Fruit fly (Drosophila melanogaster) whole organism, wandering third instar larva: ENCODE measurements around the gene sbm.
A peak's percentile ranks its signal among the peaks of the same experiment; 100 is the strongest.

Experiments used
- Abd-B ChIP-seq: fragments of >200 bp; optimal IDR thresholded peaks from 2 replicates; lab custom pipeline; 2017; ENCODE audit warnings: missing biosample characterization, missing genetic modification characterization
- CG32264 ChIP-seq: fragments of 200-800 bp; sonication (Bioruptor generic); optimal IDR thresholded peaks from 2 replicates; lab custom pipeline; 2016; ENCODE audit warnings: missing biosample characterization, missing genetic modification characterization
- CG9705 ChIP-seq: fragments of 200-800 bp; sonication (Bioruptor generic); optimal IDR thresholded peaks from 2 replicates; lab custom pipeline; 2018; ENCODE audit warnings: missing biosample characterization, mild to moderate bottlenecking, missing genetic modification characterization
- CrebA ChIP-seq: fragments of 200-800 bp; sonication (Bioruptor generic); optimal IDR thresholded peaks from 2 replicates; lab custom pipeline; 2016; ENCODE audit warnings: missing biosample characterization, mild to moderate bottlenecking, missing genetic modification characterization, borderline replicate concordance
- Dfd ChIP-seq: fragments of >200 bp; optimal IDR thresholded peaks from 2 replicates; lab custom pipeline; 2017; ENCODE audit warnings: missing biosample characterization, missing genetic modification characterization
- HLH106 ChIP-seq: fragments of 200-800 bp; optimal IDR thresholded peaks from 3 replicates; lab custom pipeline; 2019; ENCODE audit warnings: missing biosample characterization, mild to moderate bottlenecking, missing genetic modification characterization, moderate library complexity
- Hnf4 ChIP-seq: fragments of 200-800 bp; sonication (Bioruptor generic); optimal IDR thresholded peaks from 2 replicates; lab custom pipeline; 2016; ENCODE audit warnings: missing biosample characterization, mild to moderate bottlenecking, missing genetic modification characterization
- Hr78 ChIP-seq: fragments of >200 bp; optimal IDR thresholded peaks from 2 replicates; lab custom pipeline; 2017; ENCODE audit warnings: missing biosample characterization, missing genetic modification characterization
- Hr83 ChIP-seq: fragments of 200-300 bp; sonication (Bioruptor generic); optimal IDR thresholded peaks from 2 replicates; lab custom pipeline; 2016; ENCODE audit warnings: missing biosample characterization, mild to moderate bottlenecking, missing genetic modification characterization, moderate library complexity; ENCODE audit not compliant: poor library complexity, severe bottlenecking
- Jra ChIP-seq: sonication (Bioruptor generic); optimal IDR thresholded peaks from 2 replicates; lab custom pipeline; 2016; ENCODE audit warnings: missing biosample characterization, missing genetic modification characterization
- Myc ChIP-seq: fragments of >200 bp; optimal IDR thresholded peaks from 2 replicates; lab custom pipeline; 2017
- N ChIP-seq: fragments of >200 bp; optimal IDR thresholded peaks from 2 replicates; lab custom pipeline; 2018; ENCODE audit warnings: missing biosample characterization, missing external identifiers, missing genetic modification characterization
- OdsH ChIP-seq: fragments of 200-800 bp; sonication (Bioruptor generic); optimal IDR thresholded peaks from 2 replicates; lab custom pipeline; 2016; ENCODE audit warnings: missing biosample characterization, mild to moderate bottlenecking, missing genetic modification characterization
- Rel ChIP-seq, 2 experiments: fragments of 200-800 bp; sonication (Bioruptor generic) in 1 of 2; optimal IDR thresholded peaks; 2 replicates in 1 of 2; 3 replicates in 1 of 2; lab custom pipeline; 2016 to 2019; ENCODE audit warnings: mild to moderate bottlenecking in 2 of 2, missing biosample characterization in 2 of 2, missing genetic modification characterization in 2 of 2, moderate library complexity in 1 of 2
- Sp1 ChIP-seq: fragments of 200-800 bp; sonication (Bioruptor generic); optimal IDR thresholded peaks from 3 replicates; lab custom pipeline; 2019; ENCODE audit warnings: missing biosample characterization, mild to moderate bottlenecking, missing genetic modification characterization, moderate library complexity
- Vsx2 ChIP-seq: fragments of 200-300, 225-300 bp; sonication (Bioruptor generic); optimal IDR thresholded peaks from 2 replicates; lab custom pipeline; 2018; ENCODE audit warnings: missing biosample characterization, missing genetic modification characterization; ENCODE audit not compliant: partially characterized antibody
- br ChIP-seq: fragments of 200-800 bp; sonication (Bioruptor generic); optimal IDR thresholded peaks from 2 replicates; lab custom pipeline; 2016; ENCODE audit warnings: missing biosample characterization, missing genetic modification characterization
- brk ChIP-seq: fragments of 200-800 bp; sonication (Bioruptor generic); optimal IDR thresholded peaks from 2 replicates; lab custom pipeline; 2016; ENCODE audit warnings: missing biosample characterization, mild to moderate bottlenecking, missing genetic modification characterization
- dl ChIP-seq, 2 experiments: fragments of 175-275, 200-275 bp in 1 of 2; fragments of 200-275 bp in 1 of 2; sonication (Bioruptor generic); optimal IDR thresholded peaks; lab custom pipeline; 2018; ENCODE audit warnings: mild to moderate bottlenecking in 2 of 2, missing biosample characterization in 2 of 2, missing genetic modification characterization in 2 of 2, moderate library complexity in 2 of 2; ENCODE audit not compliant: partially characterized antibody in 2 of 2, insufficient read depth in 1 of 2
- dmrt93B ChIP-seq: fragments of 200-800 bp; sonication (Bioruptor generic); optimal IDR thresholded peaks from 2 replicates; lab custom pipeline; 2018; ENCODE audit warnings: missing biosample characterization, mild to moderate bottlenecking, missing genetic modification characterization
- dsf ChIP-seq: sonication (Bioruptor generic); optimal IDR thresholded peaks from 2 replicates; lab custom pipeline; 2016; ENCODE audit warnings: missing biosample characterization, missing genetic modification characterization, borderline replicate concordance
- ey ChIP-seq: fragments of 200-800 bp; sonication (Bioruptor generic); optimal IDR thresholded peaks from 2 replicates; lab custom pipeline; 2016; ENCODE audit warnings: missing biosample characterization, missing genetic modification characterization
- foxo ChIP-seq, 2 experiments: fragments of 200-800 bp; sonication (Bioruptor generic); optimal IDR thresholded peaks; 2 replicates in 1 of 2; 3 replicates in 1 of 2; lab custom pipeline; 2016 to 2017; ENCODE audit warnings: missing biosample characterization in 2 of 2, missing genetic modification characterization in 2 of 2
- fru ChIP-seq: fragments of 200-800 bp; sonication (Bioruptor generic); optimal IDR thresholded peaks from 3 replicates; lab custom pipeline; 2016; ENCODE audit warnings: missing biosample characterization, mild to moderate bottlenecking, missing genetic modification characterization
- h ChIP-seq: fragments of 200-800 bp; sonication (Bioruptor generic); optimal IDR thresholded peaks from 3 replicates; lab custom pipeline; 2016; ENCODE audit warnings: missing biosample characterization, mild to moderate bottlenecking, missing genetic modification characterization
- jim ChIP-seq: fragments of 175-275, 200-325 bp; sonication (Bioruptor generic); optimal IDR thresholded peaks from 2 replicates; lab custom pipeline; 2016; ENCODE audit warnings: missing biosample characterization, mild to moderate bottlenecking, missing genetic modification characterization
- lola ChIP-seq: fragments of >200 bp; optimal IDR thresholded peaks from 2 replicates; lab custom pipeline; 2017; ENCODE audit warnings: missing biosample characterization, missing genetic modification characterization
- pan ChIP-seq: fragments of >200 bp; optimal IDR thresholded peaks from 2 replicates; lab custom pipeline; 2017
- psq ChIP-seq: fragments of 200-800 bp; sonication (Bioruptor generic); optimal IDR thresholded peaks from 3 replicates; lab custom pipeline; 2017; ENCODE audit warnings: missing biosample characterization, mild to moderate bottlenecking, missing genetic modification characterization, moderate library complexity
- rgr ChIP-seq: fragments of 200-800 bp; sonication (Bioruptor generic); optimal IDR thresholded peaks from 3 replicates; lab custom pipeline; 2016; ENCODE audit warnings: missing biosample characterization, mild to moderate bottlenecking, missing genetic modification characterization
- sv ChIP-seq: fragments of 200-800 bp; sonication (Bioruptor generic); optimal IDR thresholded peaks from 3 replicates; lab custom pipeline; 2016; ENCODE audit warnings: missing biosample characterization, missing genetic modification characterization
- tai ChIP-seq: sonication (Bioruptor generic); optimal IDR thresholded peaks from 2 replicates; lab custom pipeline; 2016; ENCODE audit warnings: missing biosample characterization, missing genetic modification characterization
- usp ChIP-seq: fragments of >200 bp; optimal IDR thresholded peaks from 2 replicates; lab custom pipeline; 2017; ENCODE audit warnings: missing biosample characterization, missing genetic modification characterization
- woc ChIP-seq: sonication (Bioruptor generic); optimal IDR thresholded peaks from 2 replicates; lab custom pipeline; 2016; ENCODE audit warnings: missing biosample characterization, mild to moderate bottlenecking, missing genetic modification characterization

Gene sbm

dm6 chrX:14588996-14589621 lies 13.3 kb downstream of the sbm start:
- TF ChIP-seq Hnf4 = no peak
- TF ChIP-seq rgr = no peak
- no peak for TF ChIP-seq Hr83 (GFP tag; lab: Kevin White, UChicago)
- no peak for TF ChIP-seq br (GFP tag; lab: Kevin White, UChicago)
- no peak for TF ChIP-seq lola (GFP tag; lab: Kevin White, UChicago)
- TF ChIP-seq CG32264 = no peak
- no peak for TF ChIP-seq psq (GFP tag; lab: Kevin White, UChicago)
- TF ChIP-seq usp (GFP tag; lab: Kevin White, UChicago) = no peak
- TF ChIP-seq foxo (GFP tag; optimal IDR thresholded peaks at IDR 0.05; lab: Kevin White, UChicago) = no peak
- TF ChIP-seq brk (GFP tag; lab: Kevin White, UChicago) = no peak
- TF ChIP-seq Rel (GFP tag; optimal IDR thresholded peaks at IDR 0.05; lab: Kevin White, UChicago) = no peak
- TF ChIP-seq Rel (tag; optimal IDR thresholded peaks at IDR 0.05; lab: Kevin White, UChicago) = no peak
- TF ChIP-seq tai (GFP tag; lab: Kevin White, UChicago) = no peak
- no peak for TF ChIP-seq jim

- TF ChIP-seq jim = no peak
- TF ChIP-seq sv = no peak
- TF ChIP-seq h (GFP tag; lab: Kevin White, UChicago) = no peak
- TF ChIP-seq Hnf4 = no peak
- TF ChIP-seq CrebA (GFP tag; lab: Kevin White, UChicago) = no peak
- no peak for TF ChIP-seq fru (GFP tag; lab: Kevin White, UChicago)
- TF ChIP-seq Rel (GFP tag; optimal IDR thresholded peaks at IDR 0.05; lab: Kevin White, UChicago) = no peak
- no peak for TF ChIP-seq Rel (tag; optimal IDR thresholded peaks at IDR 0.05; lab: Kevin White, UChicago)
- no peak for TF ChIP-seq rgr
- no peak for TF ChIP-seq Sp1 (GFP tag; lab: Kevin White, UChicago)
- no peak for TF ChIP-seq Vsx2 (GFP tag; lab: Kevin White, UChicago)
- TF ChIP-seq foxo (GFP tag; optimal IDR thresholded peaks at IDR 0.05; lab: Kevin White, UChicago) = no peak
- TF ChIP-seq Hr83 (GFP tag; lab: Kevin White, UChicago) = no peak
- TF ChIP-seq CG9705 = no peak
- TF ChIP-seq Dfd (GFP tag; lab: Kevin White, UChicago) = no peak
- TF ChIP-seq dl (GFP tag; optimal IDR thresholded peaks at IDR 0.05; lab: Kevin White, UChicago; ENCODE audit: insufficient read depth in 1 of 2, partially characterized antibody in 2 of 2) = no peak
These were observed 13.9 kb downstream of the sbm start for dm6 chrX:14588509-14588908.

dm6 chrX:14585263-14585662 lies 17.1 kb downstream of the sbm start:
- TF ChIP-seq sv (no peak), fru (GFP tag; lab: Kevin White, UChicago) (no peak), Jra (GFP tag; lab: Kevin White, UChicago) (no peak), usp (GFP tag; lab: Kevin White, UChicago) (no peak), psq (GFP tag; lab: Kevin White, UChicago) (no peak), br (GFP tag; lab: Kevin White, UChicago) (no peak), brk (GFP tag; lab: Kevin White, UChicago) (no peak), Vsx2 (GFP tag; lab: Kevin White, UChicago) (no peak), HLH106 (no peak), Dfd (GFP tag; lab: Kevin White, UChicago) (no peak), OdsH (no peak), Abd-B (GFP tag; lab: Kevin White, UChicago) (no peak), dl (GFP tag; optimal IDR thresholded peaks at IDR 0.05; lab: Kevin White, UChicago; ENCODE audit: insufficient read depth in 1 of 2, partially characterized antibody in 2 of 2) (no peak), rgr (no peak), woc (GFP tag; lab: Kevin White, UChicago) (no peak), jim (no peak), Rel (GFP tag; optimal IDR thresholded peaks at IDR 0.05; lab: Kevin White, UChicago) (no peak), Rel (tag; optimal IDR thresholded peaks at IDR 0.05; lab: Kevin White, UChicago) (no peak), dsf (GFP tag; lab: Kevin White, UChicago) (no peak)

dm6 chrX:14582784-14583699 lies 19.3 kb downstream of the sbm start, which contains the start of the genes mRpS25 and nmdyn-D6:
Gene mRpS25 (minus strand): TSS chrX:14582982.
Gene nmdyn-D6 (plus strand): TSS chrX:14583677.
- TF ChIP-seq woc (GFP tag; lab: Kevin White, UChicago) (no peak), Dfd (GFP tag; lab: Kevin White, UChicago) (peak; percentile 18), Abd-B (GFP tag; lab: Kevin White, UChicago) (no peak), dl (GFP tag; optimal IDR thresholded peaks at IDR 0.05; lab: Kevin White, UChicago; ENCODE audit: insufficient read depth in 1 of 2, partially characterized antibody in 2 of 2) (no peak), psq (GFP tag; lab: Kevin White, UChicago) (no peak), sv (no peak), N (GFP tag; lab: Kevin White, UChicago) (peak; percentile 77), h (GFP tag; lab: Kevin White, UChicago) (no peak), dsf (GFP tag; lab: Kevin White, UChicago) (no peak), Hr78 (GFP tag; lab: Kevin White, UChicago) (no peak), OdsH (no peak), Myc (no peak), Vsx2 (GFP tag; lab: Kevin White, UChicago) (peak; percentile 6), Rel (GFP tag; optimal IDR thresholded peaks at IDR 0.05; lab: Kevin White, UChicago) (no peak), Rel (tag; optimal IDR thresholded peaks at IDR 0.05; lab: Kevin White, UChicago) (no peak), tai (GFP tag; lab: Kevin White, UChicago) (no peak), CG9705 (no peak), ey (peak; percentile 6), pan (lab: Kevin White, UChicago) (no peak), Jra (GFP tag; lab: Kevin White, UChicago) (no peak), HLH106 (peak; percentile 5), dmrt93B (GFP tag; lab: Kevin White, UChicago) (peak; percentile 25), fru (GFP tag; lab: Kevin White, UChicago) (peak; percentile 10), rgr (no peak), Hr83 (GFP tag; lab: Kevin White, UChicago) (no peak), lola (GFP tag; lab: Kevin White, UChicago) (no peak), brk (GFP tag; lab: Kevin White, UChicago) (no peak), br (GFP tag; lab: Kevin White, UChicago) (no peak)
